Worm (Caenorhabditis elegans): Measurements from ENCODE around the gene F32G8.3.

DNA sequence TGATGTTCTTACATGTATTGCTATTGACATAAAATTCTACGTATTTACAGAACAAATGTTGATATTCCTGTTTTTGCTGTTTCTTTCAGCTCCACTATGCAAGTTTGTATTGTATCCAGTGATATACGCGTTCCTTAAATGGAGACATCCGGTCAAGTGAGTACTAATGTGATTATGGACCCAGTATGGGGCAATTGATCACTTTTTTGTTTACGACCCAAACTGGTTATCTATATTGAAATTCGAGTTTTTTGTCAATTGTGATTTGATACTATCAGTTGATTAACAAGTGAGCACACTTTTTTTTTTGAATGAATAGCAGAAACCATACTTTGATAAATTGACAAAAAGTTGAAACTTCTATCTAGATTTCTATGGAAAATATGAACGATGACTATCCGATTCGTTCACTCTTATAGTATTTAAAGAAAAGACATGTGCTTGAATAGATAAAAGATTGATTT, 26.7 kb upstream of the F32G8.3 start, which contains the start of gene T21C9.6:
- TF ChIP-seq hmg-1.2 (GFP tag; IDR thresholded peaks at IDR 0.05) (no peak), bed-1 (GFP tag; IDR thresholded peaks at IDR 0.05) (no peak), xnd-1 (tag; optimal IDR thresholded peaks at IDR 0.05) (no peak), him-1 (tag; optimal IDR thresholded peaks at IDR 0.05) (no peak), F49E8.2 (tag; optimal IDR thresholded peaks at IDR 0.05; ENCODE audit: insufficient read depth) (no peak)
